Worm (Caenorhabditis elegans): ENCODE results near the gene F59B1.8.
A peak's percentile ranks its signal among the peaks of the same experiment; 100 is the strongest.

The F59B1.8 gene

DNA sequence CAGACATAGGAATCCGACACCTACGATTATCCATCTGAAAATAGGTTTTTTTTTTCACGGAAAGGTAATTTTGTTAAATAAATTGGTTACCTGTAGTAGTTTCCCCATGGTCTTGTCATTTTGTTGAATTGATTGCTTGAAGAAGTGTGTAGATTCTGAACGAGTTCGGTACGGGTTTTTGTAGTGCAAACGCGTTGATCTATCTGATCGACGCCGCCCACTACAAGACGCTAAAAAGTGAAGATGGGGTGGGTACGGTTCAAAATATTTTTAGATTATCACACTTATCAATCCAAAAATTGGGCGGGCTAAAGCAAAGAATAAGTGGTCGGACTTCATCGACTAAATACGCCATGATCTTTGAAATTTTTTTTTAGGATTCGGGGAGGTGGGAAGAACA lies 29.6 kb downstream of the F59B1.8 start, which contains the start of gene T22F3.11:
Gene T22F3.11, minus strand, starts transcription at position 157 of the 400 bp plus-strand sequence.
- TF ChIP-seq nhr-28 (tag; optimal IDR thresholded peaks at IDR 0.05) (peak; percentile 78), mes-2 (tag; optimal IDR thresholded peaks at IDR 0.05; ENCODE audit: poor library complexity, severe bottlenecking) (no peak), aha-1 (tag) (peak; percentile 56)

ce11 chrV:3613042-3613441 lies 31.0 kb downstream of the F59B1.8 start:
- TF ChIP-seq nhr-10 (tag; optimal IDR thresholded peaks at IDR 0.05) (no peak), unc-62 (GFP tag; optimal IDR thresholded peaks at IDR 0.05 in 1 of 2) (peak in 1 of 2 experiments; percentile 13), unc-62 (tag; optimal IDR thresholded peaks at IDR 0.05) (no peak), ctbp-1 (GFP tag; IDR thresholded peaks at IDR 0.05) (no peak), set-16 (GFP tag; IDR thresholded peaks at IDR 0.05) (peak; percentile 61)

DNA sequence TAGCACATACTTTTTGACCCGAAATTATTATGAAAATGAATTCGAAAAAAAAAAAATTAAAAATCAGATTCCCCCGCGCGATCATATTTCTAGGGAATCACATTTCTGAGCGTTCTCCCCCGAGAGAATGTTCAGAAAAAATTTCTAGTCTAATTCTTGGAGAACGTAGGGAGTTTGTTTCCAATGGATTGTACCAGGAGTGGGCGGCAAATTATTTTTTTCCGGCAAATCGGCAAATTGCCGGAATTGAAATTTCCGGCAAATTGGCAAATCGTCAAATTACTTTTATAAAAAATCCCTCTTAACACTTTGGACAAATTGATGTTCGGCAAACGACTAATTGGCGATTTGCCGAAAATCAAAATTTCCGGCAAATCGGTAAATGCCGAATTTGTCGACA lies 32.4 kb downstream of the F59B1.8 start, which contains the start of gene T22F3.10:
Gene T22F3.10, minus strand, starts transcription at position 101 of the 400 bp plus-strand sequence.
- no peak for TF ChIP-seq ama-1 (optimal IDR thresholded peaks at IDR 0.05)
- TF ChIP-seq lin-38 (GFP tag; IDR thresholded peaks at IDR 0.05) = no peak
- no peak for TF ChIP-seq F49E8.2 (tag; optimal IDR thresholded peaks at IDR 0.05; ENCODE audit: borderline replicate concordance)
- TF ChIP-seq skn-1 (tag; optimal IDR thresholded peaks at IDR 0.05) = no peak
- no peak for TF ChIP-seq daf-8 (GFP tag; IDR thresholded peaks at IDR 0.05)
- TF ChIP-seq gei-8 (GFP tag; optimal IDR thresholded peaks at IDR 0.05) = no peak
- TF ChIP-seq mes-2 (tag; optimal IDR thresholded peaks at IDR 0.05; ENCODE audit: poor library complexity, severe bottlenecking) = no peak
- no peak for TF ChIP-seq fos-1 (tag; optimal IDR thresholded peaks at IDR 0.05)
- no peak for TF ChIP-seq Y5F2A.4 (GFP tag; optimal IDR thresholded peaks at IDR 0.05)

ce11 chrV:3610709-3611108 lies 33.3 kb downstream of the F59B1.8 start:
- TF ChIP-seq daf-19 (GFP tag; conservative IDR thresholded peaks at IDR 0.05) (no peak), nhr-28 (tag; optimal IDR thresholded peaks at IDR 0.05) (peak; percentile 93), mdl-1 (tag; optimal IDR thresholded peaks at IDR 0.05) (peak in 1 of 2 experiments; percentile 40), mxl-3 (GFP tag; optimal IDR thresholded peaks at IDR 0.05) (peak; percentile 81), dmd-6 (GFP tag; IDR thresholded peaks at IDR 0.05) (peak; percentile 64), snpc-4 (tag; optimal IDR thresholded peaks at IDR 0.05) (no peak), hlh-30 (tag; optimal IDR thresholded peaks at IDR 0.05; ENCODE audit: insufficient read depth) (peak; percentile 35)

ce11 chrV:3606391-3606790 lies 37.7 kb downstream of the F59B1.8 start:
- TF ChIP-seq hlh-30 (tag; optimal IDR thresholded peaks at IDR 0.05; ENCODE audit: insufficient read depth) = peak; percentile 7
- TF ChIP-seq sdz-12 (GFP tag; optimal IDR thresholded peaks at IDR 0.05) = no peak
- no peak for TF ChIP-seq mxl-3 (GFP tag; optimal IDR thresholded peaks at IDR 0.05)
- no peak for TF ChIP-seq nhr-10 (tag; optimal IDR thresholded peaks at IDR 0.05)
- no peak for TF ChIP-seq F44E2.7 (GFP tag; IDR thresholded peaks at IDR 0.05)
- TF ChIP-seq hlh-11 (tag; optimal IDR thresholded peaks at IDR 0.05) = no peak
- TF ChIP-seq dmd-9 (GFP tag; IDR thresholded peaks at IDR 0.05) = no peak
- no peak for TF ChIP-seq ZK546.5 (tag; optimal IDR thresholded peaks at IDR 0.05)
- TF ChIP-seq daf-16 (GFP tag; optimal IDR thresholded peaks at IDR 0.05) = no peak
- TF ChIP-seq daf-16 (tag; optimal IDR thresholded peaks at IDR 0.05) = no peak
- peak; percentile 80 for TF ChIP-seq nhr-28 (tag; optimal IDR thresholded peaks at IDR 0.05)
- no peak for TF ChIP-seq ama-1 (optimal IDR thresholded peaks at IDR 0.05)
- TF ChIP-seq Y48G9A.11 (GFP tag; IDR thresholded peaks at IDR 0.05) = no peak

DNA sequence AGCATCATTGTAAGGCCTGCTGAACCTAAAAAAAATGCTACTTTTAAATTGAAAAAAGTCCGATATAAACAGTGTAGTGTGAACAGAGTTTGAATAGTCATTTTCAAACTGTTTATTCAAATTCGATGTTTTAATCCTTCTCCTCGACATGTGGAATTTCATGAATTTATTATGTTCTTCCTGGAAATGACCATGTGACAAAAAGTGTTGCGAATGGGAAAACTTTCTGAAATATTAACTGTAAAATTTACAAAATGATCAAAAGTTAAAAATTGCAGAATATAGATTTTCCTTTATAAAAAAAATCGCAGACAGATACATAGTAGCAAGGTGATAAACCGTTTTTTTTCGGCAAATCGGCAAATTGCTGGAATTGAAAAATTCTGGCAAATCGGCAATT lies 38.7 kb downstream of the F59B1.8 start, which contains the start of gene T22F3.8:
Gene T22F3.8, minus strand, starts transcription at position 101 of the 400 bp plus-strand sequence.
- no peak for TF ChIP-seq dpl-1 (GFP tag; optimal IDR thresholded peaks at IDR 0.05)

Data from whole organism, L4 larva.